Fruit fly (Drosophila melanogaster) whole organism, prepupa: ENCODE data around the gene Ras85D.

ENCODE experiments used
- Eip93F ChIP-seq: fragments of 200-800 bp; sonication (Bioruptor generic); optimal IDR thresholded peaks from 2 replicates; lab custom pipeline; 2016; ENCODE audit warnings: missing biosample characterization, mild to moderate bottlenecking, missing genetic modification characterization
- Hr4 ChIP-seq: fragments of 200-800 bp; sonication (Bioruptor generic); optimal IDR thresholded peaks from 3 replicates; lab custom pipeline; 2016; ENCODE audit warnings: missing biosample characterization, missing genetic modification characterization

DNA sequence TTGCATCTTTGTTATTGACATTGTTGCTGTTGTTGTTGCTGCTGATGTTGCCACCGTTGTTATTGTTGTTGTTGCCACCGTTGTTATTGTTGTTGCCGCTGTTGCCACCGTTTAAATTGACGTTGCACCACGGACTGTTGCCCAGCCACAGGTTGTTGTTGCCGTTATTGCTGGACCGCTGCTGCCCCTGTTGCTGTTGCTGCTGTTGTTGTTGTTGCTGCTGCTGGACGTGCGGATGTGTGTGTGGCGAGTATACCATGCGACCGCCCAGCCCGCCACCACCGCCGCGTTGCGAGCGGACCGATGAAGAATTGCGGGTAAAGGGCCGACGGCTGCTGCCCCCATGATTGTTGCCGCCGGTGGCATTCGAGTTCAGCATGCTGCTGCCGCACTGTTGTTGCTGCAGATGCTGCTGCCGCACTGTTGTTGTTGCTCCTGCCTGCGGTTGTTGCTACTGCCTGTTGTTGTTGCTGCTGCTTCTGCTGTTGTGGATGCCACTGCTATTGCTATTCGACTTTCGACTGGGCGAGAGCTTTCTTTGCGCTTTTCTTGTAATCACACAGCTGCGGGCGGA, 34.0 kb upstream of the Ras85D start:
- TF ChIP-seq Eip93F, result no peak
- TF ChIP-seq Hr4 (GFP tag; lab: Kevin White, UChicago), result no peak
